Fruit fly (Drosophila melanogaster) Kc167 (cell line): ENCODE results near the gene Nhe2.

ENCODE experiments used
- Myc ChIP-seq: fragments of >200 bp; optimal IDR thresholded peaks from 2 replicates; lab custom pipeline; 2017; ENCODE audit warnings: missing external identifiers
- Sin3A ChIP-seq: fragments of >200 bp; optimal IDR thresholded peaks from 2 replicates; lab custom pipeline; 2018; ENCODE audit warnings: missing external identifiers
- h ChIP-seq: fragments of >200 bp; optimal IDR thresholded peaks from 3 replicates; lab custom pipeline; 2018; ENCODE audit warnings: missing external identifiers
- insv ChIP-seq: fragments of >200 bp; optimal IDR thresholded peaks from 3 replicates; lab custom pipeline; 2018; ENCODE audit warnings: missing external identifiers
- psq ChIP-seq: fragments of >200 bp; optimal IDR thresholded peaks from 2 replicates; lab custom pipeline; 2017; ENCODE audit warnings: missing external identifiers
- ttk ChIP-seq: sonication (Bioruptor generic); optimal IDR thresholded peaks from 2 replicates; lab custom pipeline; 2017; ENCODE audit warnings: missing external identifiers

The Nhe2 gene

DNA sequence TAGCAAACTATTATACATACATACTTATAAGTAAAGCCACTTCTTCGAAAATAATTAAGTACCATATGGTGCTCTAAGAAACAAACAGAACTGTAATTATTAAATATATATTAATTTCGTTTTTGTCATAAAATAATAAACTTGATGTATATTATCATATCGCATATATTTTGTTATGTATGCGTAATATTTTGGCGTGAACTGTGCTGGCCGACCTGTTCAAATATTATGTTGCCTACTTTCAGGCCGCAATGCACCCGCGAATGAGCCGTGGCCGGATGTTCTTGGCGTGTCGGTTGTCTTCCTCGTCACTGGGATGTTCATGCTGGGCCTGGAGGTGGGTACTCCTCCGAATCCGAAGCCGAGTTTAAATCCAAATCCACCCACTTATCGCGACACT, 26.5 kb upstream of the Nhe2 start:
- no peak for TF ChIP-seq psq (lab: Kevin White, UChicago)
- no peak for TF ChIP-seq ttk (lab: Kevin White, UChicago)
- TF ChIP-seq Sin3A: no peak
- no peak for TF ChIP-seq insv
- no peak for TF ChIP-seq Myc
- TF ChIP-seq h (lab: Kevin White, UChicago): no peak

DNA sequence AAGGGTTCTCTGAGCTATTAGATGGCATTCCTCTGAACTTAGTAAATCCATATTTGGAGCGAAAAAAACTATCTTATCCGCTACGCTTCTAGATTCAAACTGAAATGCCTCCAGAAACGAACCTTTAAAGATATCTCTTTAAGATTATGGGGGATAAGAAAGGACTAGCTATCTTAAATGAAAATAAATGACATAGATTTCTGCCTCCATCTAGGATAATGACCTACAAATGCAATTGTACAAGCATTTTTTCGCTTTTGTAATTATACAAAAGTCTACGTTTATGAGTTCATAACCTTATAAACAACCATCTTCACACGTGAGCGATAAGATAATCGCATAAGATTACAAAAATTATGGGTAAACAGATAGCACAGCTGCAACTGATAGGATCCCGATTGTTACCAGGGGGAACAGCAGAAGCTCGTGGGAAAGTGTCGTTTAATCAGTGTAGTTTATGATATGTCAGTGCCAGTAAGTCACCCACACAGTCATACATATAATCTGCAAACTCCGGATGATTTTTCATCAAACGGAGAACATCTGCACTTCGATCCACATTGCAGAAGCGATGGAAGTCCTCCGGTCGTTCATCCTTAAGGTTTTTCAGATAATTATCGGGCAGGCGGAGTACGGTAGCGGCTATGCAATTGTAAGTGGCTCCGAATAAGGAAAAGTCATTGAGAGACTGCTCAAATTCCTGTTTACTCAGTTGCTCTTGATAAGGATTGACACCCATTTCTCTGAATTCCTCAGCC, 21.7 kb upstream of the Nhe2 start, which contains the start of gene CG33511:
CG33511 (minus strand) TSS at position 51 of the 758 bp plus-strand sequence.
- TF ChIP-seq h (lab: Kevin White, UChicago) (no peak), Sin3A (no peak), Myc (no peak), ttk (lab: Kevin White, UChicago) (no peak), insv (no peak), psq (lab: Kevin White, UChicago) (no peak)

DNA sequence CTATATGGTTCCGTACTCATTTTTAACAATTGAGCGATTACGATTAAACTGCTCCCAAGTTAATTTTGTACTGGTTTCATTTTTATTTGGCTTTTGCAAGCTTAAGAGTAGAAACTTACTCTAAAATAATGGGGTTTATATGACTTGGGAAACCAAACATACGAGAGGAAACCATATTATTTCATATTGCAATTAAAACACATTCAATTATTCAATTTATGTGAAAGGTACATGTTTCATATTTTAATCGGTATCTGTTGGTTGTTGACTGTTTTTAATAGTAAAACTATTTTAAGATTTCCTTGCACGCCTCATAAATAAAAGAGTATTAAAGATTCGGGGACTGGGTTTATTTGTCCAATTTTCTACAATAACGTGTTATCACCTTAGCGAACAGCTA, 20.1 kb upstream of the Nhe2 start, which contains the start of gene CG33510:
CG33510 (minus strand) TSS at position 59 of the 400 bp plus-strand sequence.
- TF ChIP-seq psq (lab: Kevin White, UChicago) (no peak), Myc (no peak), insv (no peak), ttk (lab: Kevin White, UChicago) (no peak), Sin3A (no peak), h (lab: Kevin White, UChicago) (no peak)

DNA sequence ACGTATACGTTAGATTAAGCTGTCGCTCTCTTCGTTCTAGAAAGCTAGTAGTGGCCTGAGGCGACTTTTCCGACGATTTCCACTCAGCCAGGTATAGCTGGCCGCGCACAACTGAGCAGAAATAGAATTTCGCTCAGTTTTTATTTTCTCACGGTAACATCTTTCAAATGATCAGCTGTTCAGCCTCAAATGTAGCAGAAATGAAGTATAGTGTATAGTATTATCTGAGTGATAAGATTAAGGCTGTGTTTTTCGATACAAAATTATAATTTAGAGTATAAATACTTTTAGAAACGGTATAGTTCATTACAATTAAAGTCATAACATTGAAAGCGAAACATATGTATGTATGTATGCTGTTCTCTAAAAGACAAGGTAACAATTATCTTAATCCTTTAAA, 18.0 kb upstream of the Nhe2 start, which contains the start of gene CG33509:
CG33509 (minus strand) TSS at position 101 of the 400 bp plus-strand sequence.
- TF ChIP-seq Sin3A (no peak), h (lab: Kevin White, UChicago) (no peak), ttk (lab: Kevin White, UChicago) (no peak), insv (no peak), psq (lab: Kevin White, UChicago) (no peak), Myc (no peak)

DNA sequence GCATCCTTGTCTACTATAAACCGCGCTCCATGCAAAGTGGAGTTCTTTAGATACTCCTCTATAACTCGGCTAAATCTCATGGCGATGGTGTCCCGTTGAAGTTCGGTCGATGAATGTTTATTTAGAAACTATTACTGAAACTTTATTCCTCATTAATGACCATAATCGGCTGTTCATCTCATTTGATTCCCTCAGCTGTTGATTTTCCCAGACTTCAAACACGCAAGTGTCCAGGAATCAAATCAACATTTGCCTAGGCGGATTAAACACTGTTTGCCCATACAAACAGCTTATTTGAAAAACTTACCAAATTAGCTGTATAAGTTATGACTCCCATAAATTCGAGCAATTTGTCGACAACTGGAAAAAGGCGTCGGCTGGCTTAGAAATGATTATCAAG, 15.7 kb upstream of the Nhe2 start, which contains the start of gene ppk13:
ppk13 (minus strand) TSS at position 101 of the 400 bp plus-strand sequence.
- no peak for TF ChIP-seq Myc
- no peak for TF ChIP-seq insv
- no peak for TF ChIP-seq h (lab: Kevin White, UChicago)
- no peak for TF ChIP-seq psq (lab: Kevin White, UChicago)
- TF ChIP-seq Sin3A: no peak
- no peak for TF ChIP-seq ttk (lab: Kevin White, UChicago)

DNA sequence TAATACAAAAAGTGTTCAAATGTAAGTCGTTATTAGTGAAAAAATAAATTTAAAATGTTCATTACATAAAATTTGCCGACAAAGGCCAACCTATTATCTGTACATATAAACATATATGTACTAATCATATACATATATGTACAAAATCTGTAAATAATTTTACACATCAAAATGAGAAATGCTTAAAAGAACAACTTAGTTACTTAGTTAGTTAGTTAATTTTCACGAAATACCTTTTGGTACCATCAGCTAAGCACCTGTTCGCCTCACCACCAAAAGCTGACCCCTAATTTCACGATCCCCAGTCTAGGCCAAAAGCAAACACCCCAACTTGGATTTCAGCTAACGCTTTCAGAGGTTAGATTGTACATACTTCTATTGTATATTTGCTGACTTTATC, 15.3 kb upstream of the Nhe2 start, which contains the start of gene CG9259:
CG9259 (plus strand) TSS at position 301 of the 400 bp plus-strand sequence.
- no peak for TF ChIP-seq psq (lab: Kevin White, UChicago)
- TF ChIP-seq h (lab: Kevin White, UChicago): no peak
- no peak for TF ChIP-seq ttk (lab: Kevin White, UChicago)
- no peak for TF ChIP-seq Sin3A

DNA sequence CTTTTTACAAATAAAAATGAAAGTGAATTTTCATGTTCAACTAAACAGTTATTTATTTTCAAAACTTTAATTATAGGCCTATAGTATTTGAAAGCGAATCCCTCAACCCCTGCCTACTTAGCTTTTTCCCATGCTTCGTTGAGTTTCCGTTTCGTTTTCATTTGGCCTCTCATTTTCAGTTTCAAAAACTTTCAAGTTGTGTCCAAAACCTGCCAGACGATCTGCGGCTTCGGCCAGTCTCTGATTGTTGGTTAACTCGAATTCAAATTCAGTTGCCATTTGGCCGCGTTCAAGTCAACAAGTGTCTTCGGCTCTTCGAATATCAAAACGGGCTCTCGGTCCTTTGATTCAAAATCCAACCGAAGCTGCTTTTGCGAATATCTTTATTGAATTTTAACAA, 13.4 kb upstream of the Nhe2 start, which contains the start of gene CG14397:
CG14397 (plus strand) TSS at position 270 of the 400 bp plus-strand sequence.
- TF ChIP-seq Sin3A (no peak), psq (lab: Kevin White, UChicago) (no peak), ttk (lab: Kevin White, UChicago) (no peak), insv (no peak), h (lab: Kevin White, UChicago) (no peak), Myc (no peak)

DNA sequence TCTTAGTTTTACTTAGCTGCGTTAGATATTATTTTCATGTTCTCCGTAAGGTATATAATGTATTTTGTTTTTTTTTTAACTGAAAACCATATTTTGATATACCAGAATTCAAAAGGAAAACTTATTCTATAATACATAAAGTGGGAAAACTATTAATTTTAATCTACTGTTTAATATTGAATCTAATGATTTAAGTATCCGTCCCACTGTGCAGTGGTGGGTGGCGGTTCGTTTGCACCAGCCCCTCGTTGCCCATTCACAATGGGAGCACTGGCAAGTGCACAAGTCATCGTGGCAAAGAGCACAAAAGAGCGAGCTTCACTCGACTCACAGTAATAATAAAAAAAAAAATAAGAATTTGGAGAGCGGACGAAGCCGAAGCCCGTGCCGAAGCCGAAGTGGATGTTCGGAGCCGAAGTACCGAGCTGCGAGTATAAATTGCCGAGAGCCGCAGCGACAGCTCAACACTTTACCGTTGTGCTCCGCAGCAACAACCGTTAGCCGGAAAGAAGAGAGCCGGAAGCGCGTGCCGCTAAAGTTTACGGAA, 7.8 kb upstream of the Nhe2 start, which contains the start of gene CG34136:
CG34136 (plus strand) TSS at position 475 of the 547 bp plus-strand sequence.
- TF ChIP-seq psq (lab: Kevin White, UChicago) (no peak), insv (no peak), h (lab: Kevin White, UChicago) (no peak), Sin3A (no peak), ttk (lab: Kevin White, UChicago) (no peak), Myc (no peak)

DNA sequence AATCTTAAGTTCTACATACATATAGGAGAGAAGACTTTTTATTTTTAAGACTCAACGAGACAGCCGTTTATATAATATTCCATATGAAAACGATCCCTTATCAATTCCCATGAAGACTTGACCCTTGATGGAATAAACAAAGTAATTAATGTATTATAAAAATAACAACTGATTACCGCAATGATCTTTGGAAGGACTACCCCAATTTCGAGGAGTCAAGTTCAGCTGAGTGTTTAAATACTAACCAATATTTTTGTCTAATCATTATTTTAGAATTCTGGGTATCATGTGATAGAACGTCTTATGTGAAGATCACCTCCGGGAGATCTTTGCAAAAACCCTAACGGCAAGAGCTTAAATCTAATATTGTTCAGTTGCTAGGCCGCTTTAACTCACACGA, 6.5 kb upstream of the Nhe2 start:
- TF ChIP-seq ttk (lab: Kevin White, UChicago): no peak

DNA sequence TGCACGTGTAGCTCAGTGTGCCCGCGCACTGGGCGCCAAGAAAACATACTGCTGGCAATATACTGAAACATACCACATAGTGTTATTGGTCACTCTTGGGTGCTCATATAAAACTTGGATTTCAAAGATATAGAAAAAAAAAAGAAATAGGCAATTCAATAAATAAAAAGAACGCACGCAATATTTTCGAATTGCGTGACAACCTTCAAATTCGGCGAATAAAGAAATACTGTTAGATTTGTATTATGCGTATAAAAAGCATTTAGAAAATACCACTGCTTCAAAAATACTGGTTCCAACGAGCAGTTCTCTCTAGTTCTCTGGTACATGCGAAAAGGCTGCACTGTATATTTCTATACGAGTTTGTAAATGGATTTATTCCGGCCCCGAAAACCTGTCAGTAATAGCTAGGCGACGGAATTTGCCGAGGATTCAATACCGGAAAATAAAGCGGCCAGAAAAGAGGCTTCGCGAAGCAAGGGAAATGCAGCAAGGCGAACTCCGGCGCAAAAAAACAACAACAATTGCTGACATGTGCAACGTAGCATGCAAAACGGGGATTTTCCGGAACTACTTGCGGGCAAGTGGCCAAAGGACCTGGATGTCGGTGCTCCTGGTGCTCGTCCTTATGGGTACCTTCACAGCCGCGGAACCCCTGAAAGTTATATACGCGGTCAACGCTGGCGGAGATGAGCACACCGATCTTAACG, 1.8 kb upstream of the Nhe2 start, which contains the start of gene CG9257:
CG9257 (plus strand) TSS at position 345 of the 710 bp plus-strand sequence.
- TF ChIP-seq Sin3A (no peak), Myc (no peak), psq (lab: Kevin White, UChicago) (no peak), h (lab: Kevin White, UChicago) (no peak), insv (no peak), ttk (lab: Kevin White, UChicago) (no peak)

DNA sequence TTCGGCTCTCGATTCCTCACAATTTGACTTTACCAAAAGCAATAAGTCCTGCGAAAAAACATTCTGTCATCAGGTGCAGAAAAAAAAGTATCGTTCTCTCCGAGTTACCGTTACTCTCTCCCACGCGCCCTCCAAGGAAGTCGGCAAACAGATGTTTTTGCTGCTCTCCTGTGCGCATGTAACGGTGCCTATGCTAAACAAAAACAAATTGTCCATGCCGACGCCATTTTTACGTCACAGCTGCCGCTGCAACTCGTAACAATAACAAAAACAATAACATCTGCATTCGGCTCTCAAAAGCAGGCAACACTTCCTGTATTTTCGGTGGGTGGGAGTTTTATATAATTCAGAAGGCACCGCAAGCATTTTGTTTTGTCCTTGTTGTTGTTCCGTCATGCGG, 759 bp downstream of the Nhe2 start:
- no peak for TF ChIP-seq insv
- no peak for TF ChIP-seq Sin3A
- no peak for TF ChIP-seq psq (lab: Kevin White, UChicago)
- TF ChIP-seq ttk (lab: Kevin White, UChicago): no peak
- no peak for TF ChIP-seq Myc
- TF ChIP-seq h (lab: Kevin White, UChicago): no peak
